Worm (Caenorhabditis elegans): ENCODE results near the gene F14H8.8.

- TF ChIP-seq him-1 (tag; optimal IDR thresholded peaks at IDR 0.05) (no peak), W03F9.2 (tag; optimal IDR thresholded peaks at IDR 0.05) (no peak)
Observed at ce11 chrV:14984593-14984992, 44.7 kb upstream of the F14H8.8 start, which contains the start of gene F02D8.4.
